Worm (Caenorhabditis elegans): ENCODE measurements around the gene pho-1.

ce11 chrII:5186870-5187269 is 48.8 kb downstream of the pho-1 start:
- TF ChIP-seq ama-1 (optimal IDR thresholded peaks at IDR 0.05) = no peak
- no peak for TF ChIP-seq B0310.2 (tag; optimal IDR thresholded peaks at IDR 0.05)
- no peak for TF ChIP-seq sea-1 (GFP tag; conservative IDR thresholded peaks at IDR 0.05)
- TF ChIP-seq flt-1 (GFP tag; IDR thresholded peaks at IDR 0.05) = no peak
- TF ChIP-seq hmbx-1 (tag; optimal IDR thresholded peaks at IDR 0.05) = no peak
- no peak for TF ChIP-seq ceh-13 (GFP tag; optimal IDR thresholded peaks at IDR 0.05)
- TF ChIP-seq tra-4 (tag; optimal IDR thresholded peaks at IDR 0.05) = no peak
- no peak for TF ChIP-seq hnd-1 (tag; optimal IDR thresholded peaks at IDR 0.05)
- TF ChIP-seq aly-1 (tag; optimal IDR thresholded peaks at IDR 0.05) = no peak

Data from whole organism, early embryonic.